Worm (Caenorhabditis elegans) whole organism, midembryonic: ENCODE results near the gene T24A6.7.

Source experiments
- T22C8.4 ChIP-seq: fragments of 200-800 bp; sonication (Bioruptor generic); IDR thresholded peaks from 2 replicates; pipeline ENCODE4 v1.3.6; 2022; ENCODE audit warnings: missing genetic modification characterization, missing compliant biosample characterization
- cog-1 ChIP-seq: sonication (generic microtip); optimal IDR thresholded peaks from 2 replicates; lab custom pipeline; 2016; ENCODE audit warnings: missing genetic modification characterization, missing compliant biosample characterization
- klf-2 ChIP-seq: fragments of 200-800 bp; sonication (Bioruptor generic); conservative IDR thresholded peaks from 2 replicates; pipeline ENCODE4 v1.3.6; 2022; ENCODE audit warnings: missing genetic modification reagents, missing genetic modification characterization, missing compliant biosample characterization

DNA sequence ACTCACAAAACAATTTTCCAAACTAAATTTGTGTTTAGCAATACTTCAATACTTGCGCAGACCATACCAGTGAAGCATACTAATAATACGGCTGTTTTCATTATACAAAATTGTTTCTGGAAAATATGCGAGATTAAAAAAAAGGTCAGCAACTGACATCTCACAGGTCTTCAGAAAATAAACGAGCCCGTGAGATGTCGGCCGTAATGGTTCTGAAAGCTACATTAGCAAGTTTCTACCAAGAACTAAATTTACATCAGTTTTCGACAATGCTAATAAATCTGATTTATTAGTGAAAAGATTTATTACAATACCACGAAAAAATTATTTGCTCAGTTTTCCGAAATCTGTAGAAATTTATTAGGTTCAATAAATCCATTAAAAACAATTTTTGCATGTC is 47.6 kb upstream of the T24A6.7 start, which contains the start of gene srbc-31:
- TF ChIP-seq klf-2 (GFP tag; lab: Robert Waterston, UW) (no peak), T22C8.4 (GFP tag; lab: Robert Waterston, UW) (no peak), cog-1 (tag; lab: Kevin White, UChicago) (no peak)
